Fruit fly (Drosophila melanogaster): ENCODE measurements around the gene Phyhd1.
A peak's percentile ranks its signal among the peaks of the same experiment; 100 is the strongest.

The Phyhd1 gene

dm6 chr3R:10669950-10670349 lies 10.8 kb downstream of the Phyhd1 start:
- TF ChIP-seq CG11902 (GFP tag; optimal IDR thresholded peaks at IDR 0.05) (no peak), OdsH (GFP tag; optimal IDR thresholded peaks at IDR 0.05) (peak; percentile 11), CG3919 (GFP tag; optimal IDR thresholded peaks at IDR 0.05) (no peak), acj6 (GFP tag; optimal IDR thresholded peaks at IDR 0.05) (no peak), ss (GFP tag; optimal IDR thresholded peaks at IDR 0.05) (no peak), CG6276 (GFP tag; optimal IDR thresholded peaks at IDR 0.05) (no peak), pdm3 (GFP tag; optimal IDR thresholded peaks at IDR 0.05) (no peak), CG6854 (GFP tag; optimal IDR thresholded peaks at IDR 0.05) (no peak), spab (GFP tag; optimal IDR thresholded peaks at IDR 0.05) (no peak), CG10669 (GFP tag; optimal IDR thresholded peaks at IDR 0.05) (peak; percentile 0), Sox15 (GFP tag; optimal IDR thresholded peaks at IDR 0.05) (no peak), CG6163 (GFP tag; IDR thresholded peaks at IDR 0.05) (no peak), topi (GFP tag; optimal IDR thresholded peaks at IDR 0.05) (peak; percentile 39), Smox (GFP tag; optimal IDR thresholded peaks at IDR 0.05) (peak; percentile 10), dsx (GFP tag; optimal IDR thresholded peaks at IDR 0.05; ENCODE audit: poor library complexity, severe bottlenecking) (peak; percentile 25), svp (GFP tag) (peak; percentile 80), CG16779 (tag; optimal IDR thresholded peaks at IDR 0.05) (no peak), CG31627 (GFP tag; optimal IDR thresholded peaks at IDR 0.05) (peak; percentile 14), CG3032 (tag; optimal IDR thresholded peaks at IDR 0.05) (peak; percentile 0), achi (GFP tag; optimal IDR thresholded peaks at IDR 0.05) (no peak), cyc (GFP tag; optimal IDR thresholded peaks at IDR 0.05) (peak; percentile 15), Blimp-1 (GFP tag; optimal IDR thresholded peaks at IDR 0.05) (no peak), Gug (GFP tag; IDR thresholded peaks at IDR 0.05) (no peak), Sox102F (GFP tag; optimal IDR thresholded peaks at IDR 0.05) (peak; percentile 24), Eip75B (GFP tag; optimal IDR thresholded peaks at IDR 0.05) (peak; percentile 4), Eip93F (GFP tag; optimal IDR thresholded peaks at IDR 0.05) (no peak), salr (GFP tag; optimal IDR thresholded peaks at IDR 0.05) (no peak), CG10631 (GFP tag; optimal IDR thresholded peaks at IDR 0.05) (peak; percentile 3), esn (GFP tag; optimal IDR thresholded peaks at IDR 0.05) (peak; percentile 36), Sox14 (GFP tag; optimal IDR thresholded peaks at IDR 0.05) (no peak), Eip78C (GFP tag) (peak; percentile 51), CG15336 (GFP tag; IDR thresholded peaks at IDR 0.05) (no peak), dac (GFP tag; optimal IDR thresholded peaks at IDR 0.05) (no peak), Hr38 (GFP tag; optimal IDR thresholded peaks at IDR 0.05) (no peak), CG32006 (GFP tag; optimal IDR thresholded peaks at IDR 0.05) (no peak), CG11762 (GFP tag; optimal IDR thresholded peaks at IDR 0.05; ENCODE audit: insufficient read depth) (no peak), Hr39 (GFP tag; optimal IDR thresholded peaks at IDR 0.05) (peak; percentile 36), CG1621 (tag; optimal IDR thresholded peaks at IDR 0.05) (no peak), CG6808 (GFP tag; optimal IDR thresholded peaks at IDR 0.05) (no peak), CG11294 (GFP tag; IDR thresholded peaks at IDR 0.05) (no peak), fd85E (GFP tag; optimal IDR thresholded peaks at IDR 0.05) (no peak), lz (GFP tag; optimal IDR thresholded peaks at IDR 0.05) (peak; percentile 23), Met (GFP tag; optimal IDR thresholded peaks at IDR 0.05) (peak; percentile 43), Ets21C (GFP tag; optimal IDR thresholded peaks at IDR 0.05) (no peak), Ets96B (tag; optimal IDR thresholded peaks at IDR 0.05) (peak; percentile 28), net (GFP tag; optimal IDR thresholded peaks at IDR 0.05) (no peak)
